Fruit fly (Drosophila melanogaster): ENCODE data around the gene CG12104.

CG12104 gene

dm6 chr3L:1569162-1569965 is 33.1 kb downstream of the CG12104 start, which contains the start of gene Tmep (continued):
- TF ChIP-seq Dp (GFP tag; optimal IDR thresholded peaks at IDR 0.05) (no peak), CG16813 (GFP tag; IDR thresholded peaks at IDR 0.05; ENCODE audit: partially characterized antibody) (0 out of 3 replicates have a peak, but pooled peaks have one; percentile 15), sim (GFP tag; IDR thresholded peaks at IDR 0.05) (no peak), kni (GFP tag; optimal IDR thresholded peaks at IDR 0.05) (peak; percentile 42), CG8290 (GFP tag; optimal IDR thresholded peaks at IDR 0.05) (no peak), CG8290 (tag; optimal IDR thresholded peaks at IDR 0.05) (no peak), CG34376 (GFP tag; optimal IDR thresholded peaks at IDR 0.05) (peak; percentile 53), CG1233 (GFP tag; optimal IDR thresholded peaks at IDR 0.05) (no peak), NC2β (GFP tag; optimal IDR thresholded peaks at IDR 0.05) (no peak), amos (GFP tag; IDR thresholded peaks at IDR 0.05; ENCODE audit: partially characterized antibody) (peak; percentile 33; the same call in 1 of the 2 replicates), CG10565 (GFP tag; optimal IDR thresholded peaks at IDR 0.05) (no peak), stc (GFP tag; IDR thresholded peaks at IDR 0.05) (no peak), Bdp1 (GFP tag; optimal IDR thresholded peaks at IDR 0.05) (no peak), CG17612 (GFP tag; IDR thresholded peaks at IDR 0.05) (no peak), CG30403 (GFP tag; optimal IDR thresholded peaks at IDR 0.05) (no peak), CG10979 (tag; optimal IDR thresholded peaks at IDR 0.05) (no peak), tll (GFP tag; optimal IDR thresholded peaks at IDR 0.05) (no peak), dmrt11E (tag; optimal IDR thresholded peaks at IDR 0.05) (no peak), row (GFP tag; IDR thresholded peaks at IDR 0.05) (no peak; the same call in 2 of the 3 replicates), chif (GFP tag; optimal IDR thresholded peaks at IDR 0.05) (no peak), sug (tag; optimal IDR thresholded peaks at IDR 0.05) (peak; percentile 13), CG10959 (GFP tag; IDR thresholded peaks at IDR 0.05) (no peak), Nf-YB (GFP tag; optimal IDR thresholded peaks at IDR 0.05) (no peak), Fer3 (tag; optimal IDR thresholded peaks at IDR 0.05) (no peak), E2f1 (GFP tag; IDR thresholded peaks at IDR 0.05) (no peak), CG31388 (GFP tag; optimal IDR thresholded peaks at IDR 0.05) (no peak), NC2α (GFP tag; optimal IDR thresholded peaks at IDR 0.05) (no peak), kah (GFP tag; optimal IDR thresholded peaks at IDR 0.05) (no peak), Dfd (GFP tag; optimal IDR thresholded peaks at IDR 0.05) (no peak), Aef1 (GFP tag; IDR thresholded peaks at IDR 0.05) (no peak), CG34422 (GFP tag; IDR thresholded peaks at IDR 0.05) (0 out of 3 replicates have a peak, but pooled peaks have one; percentile 22), Usf (GFP tag; optimal IDR thresholded peaks at IDR 0.05) (no peak), ro (GFP tag; IDR thresholded peaks at IDR 0.05) (no peak), br (optimal IDR thresholded peaks at IDR 0.05) (no peak), CG4617 (GFP tag; optimal IDR thresholded peaks at IDR 0.05; ENCODE audit: borderline replicate concordance) (peak; percentile 76), nerfin-2 (GFP tag; IDR thresholded peaks at IDR 0.05; ENCODE audit: partially characterized antibody) (no peak), trem (tag; optimal IDR thresholded peaks at IDR 0.05) (no peak), hth (optimal IDR thresholded peaks at IDR 0.05) (no peak), CTCF (GFP tag; optimal IDR thresholded peaks at IDR 0.05) (no peak), CG14014 (GFP tag; IDR thresholded peaks at IDR 0.05) (no peak), CG14050 (GFP tag; IDR thresholded peaks at IDR 0.05) (no peak), MTF-1 (GFP tag; optimal IDR thresholded peaks at IDR 0.05; ENCODE audit: borderline replicate concordance) (peak; percentile 8), Spps (tag; optimal IDR thresholded peaks at IDR 0.05) (no peak), CG18764 (GFP tag; optimal IDR thresholded peaks at IDR 0.05) (no peak), CG8765 (GFP tag; IDR thresholded peaks at IDR 0.05) (no peak), CG9876 (GFP tag; optimal IDR thresholded peaks at IDR 0.05) (no peak), CkIIα-i1 (GFP tag; IDR thresholded peaks at IDR 0.05) (no peak), lilli (GFP tag; optimal IDR thresholded peaks at IDR 0.05) (no peak), unc-4 (GFP tag; IDR thresholded peaks at IDR 0.05; ENCODE audit: partially characterized antibody) (no peak), Hr78 (GFP tag; optimal IDR thresholded peaks at IDR 0.05) (no peak), HLHmδ (GFP tag; optimal IDR thresholded peaks at IDR 0.05) (peak; percentile 15)
